Fruit fly (Drosophila melanogaster): ENCODE results near the gene CG5078.

The CG5078 gene

DNA sequence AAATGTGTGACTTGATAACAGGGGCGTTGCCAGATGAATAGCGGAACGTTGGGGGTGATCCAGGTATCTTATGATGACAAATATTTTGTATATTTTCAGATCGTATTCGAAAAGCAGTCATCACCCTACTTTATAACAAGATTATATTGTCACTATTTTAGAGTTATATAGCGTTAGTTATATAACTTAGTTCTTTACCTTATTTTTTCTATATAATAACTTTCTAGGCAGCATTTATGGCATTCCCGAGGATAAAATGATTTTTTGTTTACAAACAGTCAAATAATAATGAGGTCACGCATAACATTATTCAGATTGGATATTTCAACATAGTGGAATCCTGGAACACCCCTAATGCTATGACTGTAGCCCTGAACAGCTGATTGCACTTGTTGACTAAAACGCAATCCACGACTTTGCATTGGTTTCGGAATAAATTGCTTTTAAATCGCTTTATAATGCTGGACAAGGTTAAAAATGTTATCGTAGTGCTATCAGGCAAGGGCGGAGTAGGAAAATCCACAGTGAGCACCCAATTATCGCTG lies 20.4 kb downstream of the CG5078 start, which contains the start of gene Nubp2 (continued):
- TF ChIP-seq fd85E (GFP tag; optimal IDR thresholded peaks at IDR 0.05) (peak; percentile 82), ss (GFP tag; optimal IDR thresholded peaks at IDR 0.05) (peak; percentile 83 to 93), OdsH (GFP tag; optimal IDR thresholded peaks at IDR 0.05) (peak; percentile 97), CG1621 (tag; optimal IDR thresholded peaks at IDR 0.05) (peak; percentile 85), Ets21C (GFP tag; optimal IDR thresholded peaks at IDR 0.05) (peak; percentile 93), Blimp-1 (GFP tag; optimal IDR thresholded peaks at IDR 0.05) (peak; percentile 74), CG11294 (GFP tag; IDR thresholded peaks at IDR 0.05) (peak; percentile 90), CG11902 (GFP tag; optimal IDR thresholded peaks at IDR 0.05) (peak; percentile 93), Eip75B (GFP tag; optimal IDR thresholded peaks at IDR 0.05) (peak; percentile 96), CG7368 (GFP tag; optimal IDR thresholded peaks at IDR 0.05) (peak; percentile 90), CG4318 (GFP tag; optimal IDR thresholded peaks at IDR 0.05) (peak; percentile 95), Hr39 (GFP tag; optimal IDR thresholded peaks at IDR 0.05) (peak; percentile 95), CG11762 (GFP tag; optimal IDR thresholded peaks at IDR 0.05; ENCODE audit: insufficient read depth) (peak; percentile 95), lz (GFP tag; optimal IDR thresholded peaks at IDR 0.05) (peak; percentile 97), Met (GFP tag; optimal IDR thresholded peaks at IDR 0.05) (peak; percentile 95), Hr38 (GFP tag; optimal IDR thresholded peaks at IDR 0.05) (peak; percentile 47), Eip93F (GFP tag; optimal IDR thresholded peaks at IDR 0.05) (peak; percentile 93), CG15336 (GFP tag; IDR thresholded peaks at IDR 0.05) (peak; percentile 91), CG9139 (GFP tag; optimal IDR thresholded peaks at IDR 0.05) (peak; percentile 72), CG6163 (GFP tag; IDR thresholded peaks at IDR 0.05) (peak; percentile 93), dac (GFP tag; optimal IDR thresholded peaks at IDR 0.05) (peak; percentile 88), Sox15 (GFP tag; optimal IDR thresholded peaks at IDR 0.05) (peak; percentile 96), CG6854 (GFP tag; optimal IDR thresholded peaks at IDR 0.05) (peak; percentile 63), net (GFP tag; optimal IDR thresholded peaks at IDR 0.05) (peak; percentile 91), fd59A (GFP tag; optimal IDR thresholded peaks at IDR 0.05) (peak; percentile 92), acj6 (GFP tag; optimal IDR thresholded peaks at IDR 0.05) (peak; percentile 97), svp (GFP tag) (peak; percentile 97), achi (GFP tag; optimal IDR thresholded peaks at IDR 0.05) (peak; percentile 94)

DNA sequence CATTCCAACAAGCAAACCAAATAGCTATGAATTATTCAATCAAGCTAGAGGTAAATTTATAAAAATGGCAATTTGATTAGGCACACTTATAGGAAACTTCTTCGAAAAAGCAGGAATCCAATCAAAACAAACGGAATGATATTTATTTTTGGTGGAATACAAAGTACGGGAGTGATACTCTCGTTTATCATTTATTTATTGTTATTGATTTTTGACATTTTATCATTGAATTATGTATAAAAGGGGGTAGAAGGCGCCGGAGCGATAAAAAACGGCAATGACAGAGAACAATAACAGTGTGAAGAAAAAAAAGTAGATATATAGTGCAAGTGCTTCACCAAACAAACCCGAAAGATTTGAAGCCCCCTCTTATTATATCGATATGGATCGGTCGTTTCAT lies 24.1 kb downstream of the CG5078 start:
- TF ChIP-seq spab (GFP tag; optimal IDR thresholded peaks at IDR 0.05) (no peak), Hr4 (GFP tag; optimal IDR thresholded peaks at IDR 0.05) (no peak), CG32006 (GFP tag; optimal IDR thresholded peaks at IDR 0.05) (no peak), vri (GFP tag; optimal IDR thresholded peaks at IDR 0.05) (no peak)

DNA sequence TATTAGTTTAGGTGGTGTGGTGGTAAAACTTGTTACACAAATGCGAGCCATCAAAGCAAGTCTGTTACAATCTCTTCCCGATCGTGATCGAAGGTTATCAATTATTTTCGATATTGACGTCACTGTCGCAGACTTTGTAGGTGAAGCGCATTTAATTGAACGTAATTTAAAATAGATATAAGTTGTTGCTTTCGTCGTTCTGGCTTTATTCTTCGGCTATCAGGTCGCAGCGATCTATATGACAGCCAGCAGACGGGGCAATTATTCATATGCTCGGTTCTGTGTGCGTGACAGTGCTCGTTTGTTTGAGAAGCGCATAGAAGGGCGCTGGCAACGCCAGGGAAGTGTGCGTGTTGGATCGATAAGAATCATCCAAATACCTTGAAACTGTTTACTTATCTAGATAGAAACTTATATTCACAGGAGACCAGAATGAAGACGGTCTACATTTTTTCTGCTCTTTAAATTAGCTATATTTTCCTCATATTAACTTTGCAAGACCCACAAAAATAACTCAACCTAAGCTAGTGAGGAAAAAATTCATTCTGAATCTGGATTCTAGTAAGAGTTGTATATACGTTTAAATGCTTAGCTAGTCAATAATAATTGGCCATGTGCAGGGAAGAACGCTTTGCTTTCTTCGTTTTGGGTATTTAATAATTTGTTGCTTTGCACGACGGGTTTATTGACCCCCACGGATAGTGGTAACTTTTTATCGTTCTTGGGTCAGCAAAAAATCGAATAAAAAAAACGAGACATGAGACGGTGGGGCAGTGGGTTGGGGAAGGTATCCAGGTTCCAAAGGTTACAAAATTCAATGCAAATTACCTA lies 24.7 kb downstream of the CG5078 start:
- TF ChIP-seq svp (GFP tag), result peak; percentile 74
- TF ChIP-seq Eip93F (GFP tag; optimal IDR thresholded peaks at IDR 0.05), result no peak
- peak in 1 of 2 experiments; percentile 24 for TF ChIP-seq ss (GFP tag; optimal IDR thresholded peaks at IDR 0.05)
- TF ChIP-seq Ets21C (GFP tag; optimal IDR thresholded peaks at IDR 0.05), result no peak
- peak; percentile 31 for TF ChIP-seq fkh (GFP tag; optimal IDR thresholded peaks at IDR 0.05)
- TF ChIP-seq CG11294 (GFP tag; IDR thresholded peaks at IDR 0.05), result no peak
- TF ChIP-seq eg (GFP tag; IDR thresholded peaks at IDR 0.05), result no peak
- TF ChIP-seq Eip78C (GFP tag), result peak; percentile 40

DNA sequence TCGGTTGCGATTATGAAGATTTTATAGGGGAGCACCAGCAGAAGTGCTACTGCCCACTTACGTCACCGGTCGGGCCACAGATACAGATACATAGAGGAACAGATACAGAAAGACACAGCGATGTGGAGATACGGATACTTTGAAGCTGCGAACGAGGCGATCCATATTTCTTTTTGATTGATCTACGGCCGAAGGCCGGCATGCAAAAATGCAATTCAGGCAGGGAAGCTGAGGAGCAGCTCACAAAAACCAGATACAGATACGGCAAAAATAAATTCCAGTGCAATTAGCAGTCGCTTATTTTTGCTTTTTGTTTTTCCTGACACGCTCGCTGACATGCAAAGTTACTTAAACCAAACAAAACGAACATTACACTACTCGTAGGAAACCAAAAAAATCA lies 25.4 kb downstream of the CG5078 start:
- TF ChIP-seq pdm3 (GFP tag; optimal IDR thresholded peaks at IDR 0.05) (no peak), ss (GFP tag; optimal IDR thresholded peaks at IDR 0.05) (peak in 1 of 2 experiments; percentile 70), svp (GFP tag) (peak; percentile 89), CG6854 (GFP tag; optimal IDR thresholded peaks at IDR 0.05) (no peak), CG10631 (GFP tag; optimal IDR thresholded peaks at IDR 0.05) (no peak)
